Worm (Caenorhabditis elegans): ENCODE data around the gene tsp-21.

The tsp-21 gene

ce11 chrX:9892323-9892722 is 39.8 kb upstream of the tsp-21 start, which contains the start of gene F21G4.1:
F21G4.1 (minus strand) TSS chrX:9892328.
- TF ChIP-seq ham-2 (GFP tag; optimal IDR thresholded peaks at IDR 0.05): no peak
- no peak for TF ChIP-seq snpc-4 (tag; optimal IDR thresholded peaks at IDR 0.05)
- TF ChIP-seq sem-2 (GFP tag; optimal IDR thresholded peaks at IDR 0.05): no peak
- TF ChIP-seq nhr-12 (tag; optimal IDR thresholded peaks at IDR 0.05): no peak
- TF ChIP-seq unc-62 (GFP tag; optimal IDR thresholded peaks at IDR 0.05): no peak

- TF ChIP-seq blmp-1 (tag; optimal IDR thresholded peaks at IDR 0.05): peak; percentile 76
- TF ChIP-seq drap-1 (GFP tag; optimal IDR thresholded peaks at IDR 0.05): no peak
Observed at ce11 chrX:9893069-9893468, 39.1 kb upstream of the tsp-21 start.

- TF ChIP-seq nhr-76 (tag; optimal IDR thresholded peaks at IDR 0.05) (no peak), nhr-237 (tag; optimal IDR thresholded peaks at IDR 0.05) (no peak), elt-3 (tag; optimal IDR thresholded peaks at IDR 0.05) (no peak), mls-2 (tag; optimal IDR thresholded peaks at IDR 0.05) (no peak), ceh-39 (tag; optimal IDR thresholded peaks at IDR 0.05) (no peak), elt-1 (tag; optimal IDR thresholded peaks at IDR 0.05; ENCODE audit: borderline replicate concordance, insufficient read depth) (no peak), tbx-8 (GFP tag; optimal IDR thresholded peaks at IDR 0.05) (no peak), M03D4.4 (tag; optimal IDR thresholded peaks at IDR 0.05) (no peak), mab-5 (tag; optimal IDR thresholded peaks at IDR 0.05) (no peak), ztf-11 (tag; optimal IDR thresholded peaks at IDR 0.05) (no peak), ham-2 (GFP tag; optimal IDR thresholded peaks at IDR 0.05) (no peak), nhr-2 (tag; optimal IDR thresholded peaks at IDR 0.05) (no peak)
Observed at ce11 chrX:9894844-9895243, 37.3 kb upstream of the tsp-21 start, which contains the start of gene F21G4.3. F21G4.3 (plus strand) TSS chrX:9895144.

- TF ChIP-seq sem-2 (GFP tag; optimal IDR thresholded peaks at IDR 0.05) (no peak), bed-3 (GFP tag; optimal IDR thresholded peaks at IDR 0.05) (no peak), mep-1 (tag; optimal IDR thresholded peaks at IDR 0.05) (peak; percentile 22), elt-1 (tag; optimal IDR thresholded peaks at IDR 0.05; ENCODE audit: borderline replicate concordance, insufficient read depth) (no peak), ceh-83 (GFP tag; optimal IDR thresholded peaks at IDR 0.05) (no peak), cnd-1 (tag; optimal IDR thresholded peaks at IDR 0.05) (no peak), sptf-1 (tag; optimal IDR thresholded peaks at IDR 0.05) (peak; percentile 28), nhr-28 (tag; optimal IDR thresholded peaks at IDR 0.05) (no peak), lin-32 (GFP tag; optimal IDR thresholded peaks at IDR 0.05) (no peak), unc-39 (tag; optimal IDR thresholded peaks at IDR 0.05) (no peak), nhr-237 (tag; optimal IDR thresholded peaks at IDR 0.05) (no peak), unc-62 (GFP tag; optimal IDR thresholded peaks at IDR 0.05) (peak; percentile 37), ces-1 (GFP tag; optimal IDR thresholded peaks at IDR 0.05) (peak; percentile 66), unc-120 (tag; optimal IDR thresholded peaks at IDR 0.05; ENCODE audit: poor library complexity, severe bottlenecking) (peak; percentile 38), tbx-8 (GFP tag; optimal IDR thresholded peaks at IDR 0.05) (no peak), pha-4 (tag; optimal IDR thresholded peaks at IDR 0.05) (no peak), ztf-11 (tag; optimal IDR thresholded peaks at IDR 0.05) (no peak), ham-2 (GFP tag; optimal IDR thresholded peaks at IDR 0.05) (peak; percentile 21), ceh-39 (tag; optimal IDR thresholded peaks at IDR 0.05) (no peak), M03D4.4 (tag; optimal IDR thresholded peaks at IDR 0.05) (no peak), lsy-2 (tag; optimal IDR thresholded peaks at IDR 0.05) (no peak), mab-5 (tag; optimal IDR thresholded peaks at IDR 0.05) (no peak), lin-13 (tag; optimal IDR thresholded peaks at IDR 0.05) (no peak), snpc-4 (tag; optimal IDR thresholded peaks at IDR 0.05) (no peak), nhr-12 (tag; optimal IDR thresholded peaks at IDR 0.05) (no peak), blmp-1 (tag; optimal IDR thresholded peaks at IDR 0.05) (no peak), nhr-2 (tag; optimal IDR thresholded peaks at IDR 0.05) (no peak), mls-2 (tag; optimal IDR thresholded peaks at IDR 0.05) (peak; percentile 22), drap-1 (GFP tag; optimal IDR thresholded peaks at IDR 0.05) (no peak), ceh-43 (GFP tag; optimal IDR thresholded peaks at IDR 0.05) (no peak), flh-1 (GFP tag; optimal IDR thresholded peaks at IDR 0.05) (no peak), nhr-76 (tag; optimal IDR thresholded peaks at IDR 0.05) (no peak), elt-3 (tag; optimal IDR thresholded peaks at IDR 0.05) (no peak), zip-8 (tag; optimal IDR thresholded peaks at IDR 0.05) (no peak), hlh-1 (tag; optimal IDR thresholded peaks at IDR 0.05) (peak; percentile 35)
Observed at ce11 chrX:9899426-9900131, 32.6 kb upstream of the tsp-21 start, which contains the start of gene phf-34. phf-34 (minus strand) TSS chrX:9899476.
